Fruit fly (Drosophila melanogaster): ENCODE data around the gene norpA.

norpA gene

DNA sequence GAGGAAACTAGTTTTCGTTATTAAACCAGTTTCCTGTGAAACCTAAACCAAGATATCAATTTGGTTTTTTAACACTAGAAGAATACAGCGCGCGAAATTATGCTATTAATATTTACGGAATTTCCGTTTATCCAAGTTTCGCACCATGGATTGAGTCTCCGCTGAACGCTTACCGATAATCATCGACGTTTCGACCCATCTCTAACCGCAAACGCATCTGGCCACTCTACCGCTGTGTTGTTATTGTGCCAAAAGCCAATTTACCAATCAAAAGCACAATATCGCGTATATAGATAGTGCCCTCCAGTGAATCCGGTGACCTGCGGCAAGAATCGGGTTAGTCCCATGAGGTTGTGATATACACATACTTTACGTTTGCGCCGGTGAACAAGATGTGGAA is 43.8 kb downstream of the norpA start, which contains the start of gene CG3626 (continued):
- TF ChIP-seq CG15601 (tag; optimal IDR thresholded peaks at IDR 0.05) (peak; percentile 17), B-H2 (GFP tag; optimal IDR thresholded peaks at IDR 0.05) (peak; percentile 35), CG43689 (GFP tag; IDR thresholded peaks at IDR 0.05) (no peak), CG8924 (tag; optimal IDR thresholded peaks at IDR 0.05) (no peak), CG1602 (GFP tag; optimal IDR thresholded peaks at IDR 0.05) (peak; percentile 17), CG7928 (GFP tag; optimal IDR thresholded peaks at IDR 0.05) (peak; percentile 32), jumu (GFP tag; optimal IDR thresholded peaks at IDR 0.05) (peak; percentile 47), bab2 (GFP tag; optimal IDR thresholded peaks at IDR 0.05) (no peak), CG6272 (GFP tag; IDR thresholded peaks at IDR 0.05) (no peak), Hmr (GFP tag; optimal IDR thresholded peaks at IDR 0.05) (peak; percentile 85), Trl (optimal IDR thresholded peaks at IDR 0.05) (no peak), Trl (GFP tag; optimal IDR thresholded peaks at IDR 0.05) (peak; percentile 2), Dref (GFP tag; IDR thresholded peaks at IDR 0.05) (peak; percentile 58), CG33213 (GFP tag; optimal IDR thresholded peaks at IDR 0.05) (peak; percentile 87), CG9876 (GFP tag; optimal IDR thresholded peaks at IDR 0.05) (no peak), Ets97D (GFP tag; optimal IDR thresholded peaks at IDR 0.05) (peak; percentile 81), Side (GFP tag; optimal IDR thresholded peaks at IDR 0.05) (peak; percentile 35), caup (GFP tag; optimal IDR thresholded peaks at IDR 0.05; ENCODE audit: severe bottlenecking) (no peak), tup (GFP tag; optimal IDR thresholded peaks at IDR 0.05) (no peak), bcd (GFP tag; optimal IDR thresholded peaks at IDR 0.05) (peak; percentile 27), CG4328 (GFP tag; optimal IDR thresholded peaks at IDR 0.05) (no peak), otp (GFP tag; IDR thresholded peaks at IDR 0.05) (no peak), Med (GFP tag) (peak; percentile 92), pnt (GFP tag; optimal IDR thresholded peaks at IDR 0.05) (no peak), ind (GFP tag; optimal IDR thresholded peaks at IDR 0.05) (no peak), zen (tag; optimal IDR thresholded peaks at IDR 0.05) (peak; percentile 37), Elba2 (GFP tag; optimal IDR thresholded peaks at IDR 0.05) (peak; percentile 1), Bgb (GFP tag; IDR thresholded peaks at IDR 0.05; ENCODE audit: partially characterized antibody) (peak; percentile 89), CG2120 (GFP tag; optimal IDR thresholded peaks at IDR 0.05) (peak; percentile 34), HmgZ (tag; optimal IDR thresholded peaks at IDR 0.05) (peak; percentile 82), CG4854 (GFP tag; optimal IDR thresholded peaks at IDR 0.05) (no peak), CG1603 (tag; optimal IDR thresholded peaks at IDR 0.05) (peak; percentile 82), CG11696 (GFP tag; IDR thresholded peaks at IDR 0.05) (no peak), hb (GFP tag; IDR thresholded peaks at IDR 0.05; ENCODE audit: partially characterized antibody) (peak; percentile 74), da (GFP tag; optimal IDR thresholded peaks at IDR 0.05) (no peak), CG6791 (GFP tag; IDR thresholded peaks at IDR 0.05; ENCODE audit: partially characterized antibody) (peak; percentile 87), CG10209 (GFP tag; optimal IDR thresholded peaks at IDR 0.05) (no peak), ato (GFP tag; IDR thresholded peaks at IDR 0.05; ENCODE audit: partially characterized antibody) (0 out of 2 replicates have a peak, but pooled peaks have one; percentile 54), CG30020 (tag; optimal IDR thresholded peaks at IDR 0.05) (no peak), slbo (GFP tag; IDR thresholded peaks at IDR 0.05) (peak; percentile 40; the same call in 1 of the 2 replicates), sob (GFP tag; IDR thresholded peaks at IDR 0.05) (no peak; the same call in 1 of the 2 replicates), unc-4 (GFP tag; IDR thresholded peaks at IDR 0.05; ENCODE audit: partially characterized antibody) (peak; percentile 83), CG10654 (GFP tag; optimal IDR thresholded peaks at IDR 0.05) (peak; percentile 16), nom (GFP tag; optimal IDR thresholded peaks at IDR 0.05) (no peak), nmo (GFP tag; optimal IDR thresholded peaks at IDR 0.05) (peak; percentile 14), CG10267 (tag; optimal IDR thresholded peaks at IDR 0.05) (peak; percentile 84), Dp (GFP tag; optimal IDR thresholded peaks at IDR 0.05) (peak; percentile 50), CG3163 (GFP tag; optimal IDR thresholded peaks at IDR 0.05) (peak; percentile 23), CG7357 (GFP tag; IDR thresholded peaks at IDR 0.05) (no peak), HLH4C (GFP tag; IDR thresholded peaks at IDR 0.05; ENCODE audit: partially characterized antibody) (peak; percentile 70), E2f2 (GFP tag; IDR thresholded peaks at IDR 0.05) (peak; percentile 41)

All from whole organism, embryonic.